Fruit fly (Drosophila melanogaster) whole organism, embryonic: ENCODE measurements around the gene kra.

Source experiments
- CG10147 ChIP-seq: fragments of 200-800 bp; sonication (Bioruptor generic); optimal IDR thresholded peaks from 2 replicates; lab custom pipeline; 2019; ENCODE audit warnings: missing biosample characterization, mild to moderate bottlenecking, missing genetic modification characterization, moderate library complexity
- CG11696 ChIP-seq: fragments of 200-800 bp; sonication (Bioruptor generic); IDR thresholded peaks from 2 replicates; pipeline ENCODE4 v1.3.6; 2022; ENCODE audit warnings: missing biosample characterization, missing genetic modification characterization
- CG1233 ChIP-seq: fragments of 200-800 bp; sonication (Bioruptor generic); optimal IDR thresholded peaks from 4 replicates; lab custom pipeline; 2018; ENCODE audit warnings: missing biosample characterization, mild to moderate bottlenecking, missing genetic modification characterization
- CG12659 ChIP-seq: fragments of 200-800 bp; sonication (Bioruptor generic); optimal IDR thresholded peaks from 3 replicates; lab custom pipeline; 2017; ENCODE audit warnings: mild to moderate bottlenecking, missing biosample characterization, missing genetic modification reagents, missing genetic modification characterization
- CG14050 ChIP-seq: fragments of 200-800 bp; sonication (Bioruptor generic); IDR thresholded peaks from 3 replicates; pipeline ENCODE4 v1.3.6; 2022; ENCODE audit warnings: missing biosample characterization, missing genetic modification characterization
- CG15269 ChIP-seq: fragments of 200-800 bp; sonication (Bioruptor generic); optimal IDR thresholded peaks from 2 replicates; lab custom pipeline; 2018; ENCODE audit warnings: missing biosample characterization, mild to moderate bottlenecking, missing genetic modification characterization, moderate library complexity
- CG1647 ChIP-seq: fragments of 200-800 bp; sonication (Bioruptor generic); optimal IDR thresholded peaks from 3 replicates; lab custom pipeline; 2016; ENCODE audit warnings: missing biosample characterization, missing genetic modification characterization
- CG18764 ChIP-seq: fragments of 200-800 bp; sonication (Bioruptor generic); optimal IDR thresholded peaks from 3 replicates; lab custom pipeline; 2016; ENCODE audit warnings: missing biosample characterization, missing genetic modification characterization
- CG32772 ChIP-seq: fragments of 200-800 bp; sonication (Bioruptor generic); IDR thresholded peaks from 2 replicates; pipeline ENCODE4 v1.3.6; 2022; ENCODE audit warnings: missing biosample characterization, missing genetic modification characterization
- CG3726 ChIP-seq: fragments of 200-800 bp; sonication (Bioruptor generic); IDR thresholded peaks from 3 replicates; pipeline ENCODE4, ENCODE4 v1.3.6; 2022; ENCODE audit warnings: missing biosample characterization, missing genetic modification characterization
- CG3838 ChIP-seq: fragments of 200-800 bp; sonication (Bioruptor generic); optimal IDR thresholded peaks from 3 replicates; lab custom pipeline; 2016; ENCODE audit warnings: missing biosample characterization, missing genetic modification characterization
- CG42726 ChIP-seq: fragments of 200-800 bp; sonication (Bioruptor generic); IDR thresholded peaks from 2 replicates; pipeline ENCODE4 v1.3.6; 2022; ENCODE audit warnings: missing biosample characterization, missing genetic modification characterization; ENCODE audit not compliant: partially characterized antibody
- CG4404 ChIP-seq: fragments of 200-800 bp; sonication (Bioruptor generic); IDR thresholded peaks from 2 replicates; pipeline ENCODE4 v1.3.6; 2022; ENCODE audit warnings: missing biosample characterization, missing genetic modification characterization
- CG5180 ChIP-seq: fragments of 200-800 bp; sonication (Bioruptor generic); optimal IDR thresholded peaks from 3 replicates; lab custom pipeline; 2017; ENCODE audit warnings: missing biosample characterization, missing genetic modification characterization, mild to moderate bottlenecking, moderate library complexity, missing genetic modification reagents
- CG5953 ChIP-seq: fragments of 200-800 bp; sonication (Bioruptor generic); IDR thresholded peaks from 2 replicates; pipeline ENCODE4 v1.3.6; 2022; ENCODE audit warnings: missing biosample characterization, missing genetic modification characterization
- CG6175 ChIP-seq: fragments of 200-800 bp; sonication (Bioruptor generic); IDR thresholded peaks from 3 replicates; pipeline ENCODE4 v1.3.6; 2022; ENCODE audit warnings: missing biosample characterization, missing genetic modification characterization
- CG6254 ChIP-seq: fragments of 200-800 bp; sonication (Bioruptor generic); optimal IDR thresholded peaks from 3 replicates; lab custom pipeline; 2017; ENCODE audit warnings: mild to moderate bottlenecking, missing biosample characterization, missing genetic modification reagents, missing genetic modification characterization
- CG7963 ChIP-seq: fragments of 200-800 bp; sonication (Bioruptor generic); IDR thresholded peaks from 3 replicates; pipeline ENCODE4 v1.3.6; 2022; ENCODE audit warnings: missing biosample characterization, missing genetic modification characterization; ENCODE audit not compliant: partially characterized antibody
- CG9932 ChIP-seq: fragments of 200-800 bp; sonication (Bioruptor generic); IDR thresholded peaks from 2 replicates; pipeline ENCODE4 v1.3.6; 2022; ENCODE audit warnings: missing biosample characterization, missing genetic modification characterization
- Chrac-16 ChIP-seq: fragments of 200-800 bp; sonication (Bioruptor generic); optimal IDR thresholded peaks from 3 replicates; lab custom pipeline; 2016; ENCODE audit warnings: missing biosample characterization, missing genetic modification characterization
- Dbx ChIP-seq: fragments of 200-800 bp; sonication (Bioruptor generic); IDR thresholded peaks from 3 replicates; pipeline ENCODE4 v1.3.6; 2022; ENCODE audit warnings: missing biosample characterization, missing genetic modification characterization
- Deaf1 ChIP-seq: fragments of 200-800 bp; optimal IDR thresholded peaks from 3 replicates; lab custom pipeline; 2019; ENCODE audit warnings: missing biosample characterization, mild to moderate bottlenecking, missing genetic modification characterization, moderate library complexity
- Dek ChIP-seq: fragments of 200-800 bp; sonication (Bioruptor generic); optimal IDR thresholded peaks from 3 replicates; lab custom pipeline; 2019; ENCODE audit warnings: missing biosample characterization, mild to moderate bottlenecking, missing genetic modification characterization, moderate library complexity
- Doc2 ChIP-seq: fragments of 200-800 bp; sonication (Bioruptor generic); IDR thresholded peaks from 2 replicates; pipeline ENCODE4 v1.3.6; 2022; ENCODE audit warnings: missing biosample characterization, missing genetic modification characterization
- Doc3 ChIP-seq: fragments of 200-800 bp; sonication (Bioruptor generic); IDR thresholded peaks from 3 replicates; pipeline ENCODE4 v1.3.6; 2022; ENCODE audit warnings: missing biosample characterization, missing genetic modification characterization; ENCODE audit not compliant: partially characterized antibody
- Dp ChIP-seq: fragments of 200-800 bp; sonication (Bioruptor generic); optimal IDR thresholded peaks from 2 replicates; lab custom pipeline; 2018; ENCODE audit warnings: missing biosample characterization, mild to moderate bottlenecking, missing genetic modification characterization, moderate library complexity
- H15 ChIP-seq: fragments of 200-800 bp; sonication (Bioruptor generic); IDR thresholded peaks from 3 replicates; pipeline ENCODE4 v1.3.6; 2022; ENCODE audit warnings: missing biosample characterization, missing genetic modification characterization
- MTF-1 ChIP-seq: fragments of 200-800 bp; sonication (Bioruptor generic); optimal IDR thresholded peaks from 2 replicates; lab custom pipeline; 2018; ENCODE audit warnings: missing biosample characterization, mild to moderate bottlenecking, missing genetic modification characterization, borderline replicate concordance
- Max ChIP-seq: fragments of 200-800 bp; sonication (Bioruptor generic); optimal IDR thresholded peaks from 2 replicates; lab custom pipeline; 2016; ENCODE audit warnings: missing biosample characterization, mild to moderate bottlenecking, missing genetic modification characterization
- Nf-YB ChIP-seq: fragments of 200-800 bp; sonication (Bioruptor generic); optimal IDR thresholded peaks from 3 replicates; lab custom pipeline; 2019; ENCODE audit warnings: missing biosample characterization, mild to moderate bottlenecking, missing genetic modification characterization, moderate library complexity
- Oli ChIP-seq: fragments of 200-800 bp; sonication (Bioruptor generic); optimal IDR thresholded peaks from 2 replicates; lab custom pipeline; 2018; ENCODE audit warnings: missing biosample characterization, mild to moderate bottlenecking, missing genetic modification characterization, moderate library complexity
- Rx ChIP-seq: fragments of 200-800 bp; sonication (Bioruptor generic); IDR thresholded peaks from 2 replicates; pipeline ENCODE4 v1.3.6; 2022; ENCODE audit warnings: missing biosample characterization, missing genetic modification characterization
- abd-A ChIP-seq: fragments of 200-800 bp; sonication (Bioruptor generic); optimal IDR thresholded peaks from 3 replicates; lab custom pipeline; 2019; ENCODE audit warnings: missing biosample characterization, mild to moderate bottlenecking, missing genetic modification characterization, moderate library complexity
- dan ChIP-seq: fragments of 200-800 bp; sonication (Bioruptor generic); IDR thresholded peaks from 2 replicates; pipeline ENCODE4 v1.3.6; 2022; ENCODE audit warnings: missing biosample characterization, missing genetic modification characterization
- dpn ChIP-seq, 2 experiments: fragments of 200-800 bp; sonication (Bioruptor generic); optimal IDR thresholded peaks; 3 replicates each; lab custom pipeline; 2016; ENCODE audit warnings: missing biosample characterization in 2 of 2, missing genetic modification characterization in 2 of 2
- dysf ChIP-seq: fragments of 200-800 bp; sonication (Bioruptor generic); IDR thresholded peaks from 3 replicates; pipeline ENCODE4 v1.3.6; 2022; ENCODE audit warnings: missing biosample characterization, missing genetic modification characterization
- eve ChIP-seq, 2 experiments: fragments of >200 bp; optimal IDR thresholded peaks; 2 replicates each; lab custom pipeline; 2017; ENCODE audit warnings: missing biosample characterization in 2 of 2, missing genetic modification characterization in 2 of 2
- eyg ChIP-seq: fragments of 200-800 bp; sonication (Bioruptor generic); optimal IDR thresholded peaks from 3 replicates; lab custom pipeline; 2016; ENCODE audit warnings: missing biosample characterization, missing genetic modification characterization
- fd3F ChIP-seq: fragments of 200-800 bp; sonication (Bioruptor generic); optimal IDR thresholded peaks from 2 replicates; lab custom pipeline; 2018; ENCODE audit warnings: missing biosample characterization, mild to moderate bottlenecking, missing genetic modification characterization, moderate library complexity
- gsb ChIP-seq: fragments of 200-800 bp; sonication (Bioruptor generic); IDR thresholded peaks from 2 replicates; pipeline ENCODE4 v1.3.6; 2022; ENCODE audit warnings: missing biosample characterization, missing genetic modification characterization
- h ChIP-seq: fragments of >200 bp; optimal IDR thresholded peaks from 2 replicates; lab custom pipeline; 2017
- her ChIP-seq: fragments of 200-800 bp; sonication (Bioruptor generic); optimal IDR thresholded peaks from 2 replicates; lab custom pipeline; 2016; ENCODE audit warnings: missing biosample characterization, missing genetic modification characterization
- kay ChIP-seq: fragments of 200-800 bp; sonication (Bioruptor generic); optimal IDR thresholded peaks from 2 replicates; lab custom pipeline; 2016; ENCODE audit warnings: missing biosample characterization, missing genetic modification characterization
- pzg ChIP-seq: fragments of 200-800 bp; sonication (Bioruptor generic); optimal IDR thresholded peaks from 3 replicates; lab custom pipeline; 2018; ENCODE audit warnings: missing biosample characterization, mild to moderate bottlenecking, missing genetic modification characterization, moderate library complexity
- ranshi ChIP-seq: fragments of 200-800 bp; sonication (Bioruptor generic); IDR thresholded peaks from 2 replicates; pipeline ENCODE4 v1.3.6; 2022; ENCODE audit warnings: missing biosample characterization, missing genetic modification characterization
- slbo ChIP-seq: fragments of 200-800 bp; sonication (Bioruptor generic); IDR thresholded peaks from 2 replicates; pipeline ENCODE4 v1.3.6; 2022; ENCODE audit warnings: missing biosample characterization, missing genetic modification characterization
- sob ChIP-seq: fragments of 200-800 bp; sonication (Bioruptor generic); IDR thresholded peaks from 2 replicates; pipeline ENCODE4 v1.3.6; 2022; ENCODE audit warnings: missing biosample characterization, missing genetic modification characterization
- tin ChIP-seq: fragments of 200-800 bp; sonication (Bioruptor generic); optimal IDR thresholded peaks from 3 replicates; lab custom pipeline; 2016; ENCODE audit warnings: missing biosample characterization, missing genetic modification characterization
- tio ChIP-seq: fragments of 200-800 bp; sonication (Bioruptor generic); optimal IDR thresholded peaks from 2 replicates; lab custom pipeline; 2017; ENCODE audit warnings: missing biosample characterization, missing genetic modification characterization, inconsistent platforms
- unpg ChIP-seq: fragments of 200-800 bp; sonication (Bioruptor generic); optimal IDR thresholded peaks from 3 replicates; lab custom pipeline; 2018; ENCODE audit warnings: missing biosample characterization, mild to moderate bottlenecking, missing genetic modification characterization, moderate library complexity
- zfh1 ChIP-seq: fragments of 200-800 bp; sonication (Bioruptor generic); IDR thresholded peaks from 3 replicates; pipeline ENCODE4 v1.3.6; 2022; ENCODE audit warnings: missing biosample characterization, missing genetic modification characterization

Gene kra

dm6 chr3R:5622985-5623630, 22.2 kb upstream of the kra start (continued):
- TF ChIP-seq CG18764 (peak; percentile 70), CG5953 (GFP tag; lab: Robert Waterston, UW) (no peak), sob (GFP tag; lab: Robert Waterston, UW) (no peak), CG4404 (GFP tag; lab: Robert Waterston, UW) (no peak), CG9932 (GFP tag; lab: Robert Waterston, UW) (no peak), dysf (GFP tag; lab: Robert Waterston, UW) (no peak), unpg (GFP tag; lab: Kevin White, UChicago) (peak; percentile 74), pzg (GFP tag; lab: Kevin White, UChicago) (peak; percentile 30), Deaf1 (peak; percentile 37), kay (peak; percentile 63), MTF-1 (peak; percentile 93), CG15269 (tag; lab: Kevin White, UChicago) (peak; percentile 70), tin (GFP tag; lab: Kevin White, UChicago) (peak; percentile 56), fd3F (GFP tag; lab: Kevin White, UChicago) (peak; percentile 71), CG5180 (GFP tag; lab: Kevin White, UChicago) (peak; percentile 60), CG3726 (no peak), dan (GFP tag; lab: Robert Waterston, UW) (no peak), CG6175 (no peak), Dek (peak; percentile 65), her (GFP tag; lab: Kevin White, UChicago) (peak; percentile 72), tio (GFP tag; lab: Kevin White, UChicago) (peak; percentile 26), CG42726 (GFP tag; lab: Robert Waterston, UW) (no peak), CG6254 (GFP tag; lab: Kevin White, UChicago) (peak; percentile 78), eve (GFP tag; optimal IDR thresholded peaks at IDR 0.05; lab: Kevin White, UChicago) (no peak), Rx (no peak), h (lab: Kevin White, UChicago) (no peak), Nf-YB (GFP tag; lab: Kevin White, UChicago) (peak; percentile 63), CG12659 (GFP tag; lab: Kevin White, UChicago) (peak; percentile 70), zfh1 (GFP tag; lab: Robert Waterston, UW) (no peak), CG10147 (GFP tag; lab: Kevin White, UChicago) (peak; percentile 65), Dbx (GFP tag; lab: Robert Waterston, UW) (no peak), CG3838 (GFP tag; lab: Kevin White, UChicago) (peak; percentile 64), ranshi (no peak), Doc3 (GFP tag; lab: Robert Waterston, UW) (no peak), gsb (GFP tag; lab: Robert Waterston, UW) (no peak), H15 (GFP tag; lab: Robert Waterston, UW) (no peak), CG11696 (GFP tag; lab: Robert Waterston, UW) (no peak), Max (GFP tag; lab: Kevin White, UChicago) (peak; percentile 70), slbo (GFP tag; lab: Robert Waterston, UW) (no peak), CG14050 (no peak), Doc2 (GFP tag; lab: Robert Waterston, UW) (no peak), Oli (tag; lab: Kevin White, UChicago) (peak; percentile 23), CG1233 (peak; percentile 92), CG7963 (GFP tag; lab: Robert Waterston, UW) (no peak), dpn (GFP tag; optimal IDR thresholded peaks at IDR 0.05; lab: Kevin White, UChicago) (peak; percentile 47 to 72), abd-A (tag; lab: Kevin White, UChicago) (peak; percentile 95), eyg (GFP tag; lab: Kevin White, UChicago) (peak; percentile 83), Dp (GFP tag; lab: Kevin White, UChicago) (no peak), Chrac-16 (GFP tag; lab: Kevin White, UChicago) (peak; percentile 38), CG32772 (GFP tag; lab: Robert Waterston, UW) (no peak), CG1647 (GFP tag; lab: Kevin White, UChicago) (peak; percentile 74)
